Fruit fly (Drosophila melanogaster) whole organism, larva: ENCODE measurements around the gene inaF-B.
A peak's percentile ranks its signal among the peaks of the same experiment; 100 is the strongest.

Experiments used
- noc ChIP-seq: fragments of 200-800 bp; sonication (Bioruptor generic); optimal IDR thresholded peaks from 3 replicates; lab custom pipeline; 2019; ENCODE audit warnings: missing biosample characterization, mild to moderate bottlenecking, missing genetic modification characterization, moderate library complexity

inaF-B gene

dm6 chrX:11715937-11716730 lies 16.4 kb downstream of the inaF-B start:
- TF ChIP-seq noc: peak; percentile 91

- no peak for TF ChIP-seq noc
These were observed 17.3 kb downstream of the inaF-B start, which contains the start of gene Amun for dm6 chrX:11715263-11715659. TSS of gene Amun (minus strand) at chrX:11715565.

dm6 chrX:11714529-11715262 lies 17.9 kb downstream of the inaF-B start:
- TF ChIP-seq noc: peak; percentile 29

dm6 chrX:11713808-11714528 lies 18.6 kb downstream of the inaF-B start:
- peak; percentile 2 for TF ChIP-seq noc

dm6 chrX:11709799-11710720 lies 22.5 kb downstream of the inaF-B start, which contains the start of gene FucT6:
TSS of gene FucT6 (minus strand) at chrX:11709951.
- TF ChIP-seq noc: no peak

dm6 chrX:11704929-11705612 lies 27.5 kb downstream of the inaF-B start, which contains the start of gene CG2444:
TSS of gene CG2444 (minus strand) at chrX:11705300.
- no peak for TF ChIP-seq noc

dm6 chrX:11700765-11701164 lies 31.8 kb downstream of the inaF-B start:
- TF ChIP-seq noc: no peak

dm6 chrX:11695883-11696211 lies 36.7 kb downstream of the inaF-B start:
- TF ChIP-seq noc: no peak

dm6 chrX:11694959-11695882 lies 37.3 kb downstream of the inaF-B start, which contains the start of gene PhKgamma:
TSS of gene PhKgamma (plus strand) at chrX:11695137.
- TF ChIP-seq noc: no peak

- TF ChIP-seq noc: no peak
These were observed 42.9 kb downstream of the inaF-B start for dm6 chrX:11689669-11690068.

dm6 chrX:11687666-11688492 lies 44.7 kb downstream of the inaF-B start:
- TF ChIP-seq noc: no peak

- TF ChIP-seq noc: no peak
These were observed 45.9 kb downstream of the inaF-B start for dm6 chrX:11686675-11687074.

dm6 chrX:11685918-11686640 lies 46.5 kb downstream of the inaF-B start:
- peak; percentile 66 for TF ChIP-seq noc
